Fruit fly (Drosophila melanogaster) whole organism, wandering third instar larva: ENCODE results near the gene Sgt.
A peak's percentile ranks its signal among the peaks of the same experiment; 100 is the strongest.

ENCODE experiments used
- Abd-B ChIP-seq: fragments of >200 bp; optimal IDR thresholded peaks from 2 replicates; lab custom pipeline; 2017; ENCODE audit warnings: missing biosample characterization, missing genetic modification characterization
- Dfd ChIP-seq: fragments of >200 bp; optimal IDR thresholded peaks from 2 replicates; lab custom pipeline; 2017; ENCODE audit warnings: missing biosample characterization, missing genetic modification characterization
- Dif ChIP-seq: fragments of 200-275, 200-300 bp; sonication (Bioruptor generic); optimal IDR thresholded peaks from 2 replicates; lab custom pipeline; 2018; ENCODE audit warnings: missing biosample characterization, missing genetic modification characterization; ENCODE audit not compliant: partially characterized antibody
- HLH106 ChIP-seq: fragments of 200-800 bp; optimal IDR thresholded peaks from 3 replicates; lab custom pipeline; 2019; ENCODE audit warnings: missing biosample characterization, mild to moderate bottlenecking, missing genetic modification characterization, moderate library complexity
- Mio ChIP-seq: sonication (Bioruptor generic); optimal IDR thresholded peaks from 2 replicates; lab custom pipeline; 2016; ENCODE audit warnings: missing biosample characterization, missing genetic modification characterization
- N ChIP-seq: fragments of >200 bp; optimal IDR thresholded peaks from 2 replicates; lab custom pipeline; 2018; ENCODE audit warnings: missing biosample characterization, missing external identifiers, missing genetic modification characterization
- Vsx2 ChIP-seq: fragments of 200-300, 225-300 bp; sonication (Bioruptor generic); optimal IDR thresholded peaks from 2 replicates; lab custom pipeline; 2018; ENCODE audit warnings: missing biosample characterization, missing genetic modification characterization; ENCODE audit not compliant: partially characterized antibody
- foxo ChIP-seq, 2 experiments: fragments of 200-800 bp; sonication (Bioruptor generic); optimal IDR thresholded peaks; 2 replicates in 1 of 2; 3 replicates in 1 of 2; lab custom pipeline; 2016 to 2017; ENCODE audit warnings: missing biosample characterization in 2 of 2, missing genetic modification characterization in 2 of 2
- fru ChIP-seq: fragments of 200-800 bp; sonication (Bioruptor generic); optimal IDR thresholded peaks from 3 replicates; lab custom pipeline; 2016; ENCODE audit warnings: missing biosample characterization, mild to moderate bottlenecking, missing genetic modification characterization
- h ChIP-seq: fragments of 200-800 bp; sonication (Bioruptor generic); optimal IDR thresholded peaks from 3 replicates; lab custom pipeline; 2016; ENCODE audit warnings: missing biosample characterization, mild to moderate bottlenecking, missing genetic modification characterization
- pan ChIP-seq: fragments of >200 bp; optimal IDR thresholded peaks from 2 replicates; lab custom pipeline; 2017
- psq ChIP-seq: fragments of 200-800 bp; sonication (Bioruptor generic); optimal IDR thresholded peaks from 3 replicates; lab custom pipeline; 2017; ENCODE audit warnings: missing biosample characterization, mild to moderate bottlenecking, missing genetic modification characterization, moderate library complexity
- usp ChIP-seq: fragments of >200 bp; optimal IDR thresholded peaks from 2 replicates; lab custom pipeline; 2017; ENCODE audit warnings: missing biosample characterization, missing genetic modification characterization

- TF ChIP-seq Abd-B (GFP tag; lab: Kevin White, UChicago): no peak
- no peak for TF ChIP-seq Dif (GFP tag; lab: Kevin White, UChicago)
- no peak for TF ChIP-seq Dfd (GFP tag; lab: Kevin White, UChicago)
- no peak for TF ChIP-seq pan (lab: Kevin White, UChicago)
- TF ChIP-seq HLH106 (tag; lab: Kevin White, UChicago): no peak
- TF ChIP-seq fru (GFP tag; lab: Kevin White, UChicago): no peak
- no peak for TF ChIP-seq usp (GFP tag; lab: Kevin White, UChicago)
- no peak for TF ChIP-seq foxo (GFP tag; optimal IDR thresholded peaks at IDR 0.05; lab: Kevin White, UChicago)
- TF ChIP-seq Vsx2: no peak
- no peak for TF ChIP-seq Mio (GFP tag; lab: Kevin White, UChicago)
- TF ChIP-seq N (GFP tag; lab: Kevin White, UChicago): no peak
- no peak for TF ChIP-seq psq (GFP tag; lab: Kevin White, UChicago)
- TF ChIP-seq h (GFP tag; lab: Kevin White, UChicago): peak; percentile 63
Measured at dm6 chr2L:17500946-17501451, 29.6 kb downstream of the Sgt start, which contains the start of the genes mEFTs and Dhc36C.
